Worm (Caenorhabditis elegans): ENCODE results near the gene srh-35.

The srh-35 gene

ce11 chrV:403028-403427, 46.0 kb downstream of the srh-35 start, which contains the start of gene srh-62:
Gene srh-62 (minus strand): TSS chrV:403128.
- TF ChIP-seq zip-5 (tag; optimal IDR thresholded peaks at IDR 0.05), result no peak
- TF ChIP-seq ceh-48 (tag; optimal IDR thresholded peaks at IDR 0.05), result no peak

- TF ChIP-seq tbx-7 (tag; optimal IDR thresholded peaks at IDR 0.05) (no peak), syd-9 (tag; optimal IDR thresholded peaks at IDR 0.05) (no peak), ceh-19 (GFP tag; optimal IDR thresholded peaks at IDR 0.05) (no peak), hlh-30 (tag; optimal IDR thresholded peaks at IDR 0.05; ENCODE audit: insufficient read depth) (no peak), zip-5 (tag; optimal IDR thresholded peaks at IDR 0.05) (no peak), elt-4 (tag; optimal IDR thresholded peaks at IDR 0.05) (no peak), ceh-34 (tag; optimal IDR thresholded peaks at IDR 0.05) (no peak), pros-1 (tag; optimal IDR thresholded peaks at IDR 0.05) (no peak), hlh-6 (tag; optimal IDR thresholded peaks at IDR 0.05) (no peak), fkh-6 (tag; optimal IDR thresholded peaks at IDR 0.05) (no peak), pha-4 (tag; optimal IDR thresholded peaks at IDR 0.05) (no peak), hlh-8 (tag; optimal IDR thresholded peaks at IDR 0.05) (no peak), pqm-1 (tag; optimal IDR thresholded peaks at IDR 0.05) (no peak), nhr-11 (tag; optimal IDR thresholded peaks at IDR 0.05) (no peak), eyg-1 (tag; optimal IDR thresholded peaks at IDR 0.05) (no peak), ceh-24 (tag; optimal IDR thresholded peaks at IDR 0.05) (no peak)
These were observed 49.3 kb downstream of the srh-35 start, which contains the start of gene scl-27 for ce11 chrV:399721-400120. Gene scl-27 (plus strand): TSS chrV:400021.

Measured in whole organism, late embryonic.